Worm (Caenorhabditis elegans) whole organism, L4/young adult: Measurements from ENCODE around the gene ZK792.5.

ENCODE experiments used
- W03F9.2 ChIP-seq: fragments of 150-350 bp; optimal IDR thresholded peaks from 2 replicates; lab custom pipeline; 2014; ENCODE audit warnings: missing biosample characterization, missing genetic modification characterization
- dao-5 ChIP-seq: sonication (generic microtip); optimal IDR thresholded peaks from 2 replicates; lab custom pipeline; 2016; ENCODE audit warnings: missing genotype, missing genetic modification characterization, moderate library complexity, missing compliant biosample characterization
- him-1 ChIP-seq: sonication (generic microtip); optimal IDR thresholded peaks from 2 replicates; lab custom pipeline; 2016; ENCODE audit warnings: missing genotype, missing genetic modification reagents, missing genetic modification characterization, missing compliant biosample characterization

ZK792.5 gene

ce11 chrIV:11688018-11688417 is at the start of gene ZK792.5:
ZK792.5 (minus strand) TSS chrIV:11688118.
- no peak for TF ChIP-seq him-1 (tag; lab: Kevin White, UChicago)
- no peak for TF ChIP-seq dao-5 (tag; lab: Kevin White, UChicago)
- TF ChIP-seq W03F9.2 (tag; lab: Kevin White, UChicago): no peak

- no peak for TF ChIP-seq W03F9.2 (tag; lab: Kevin White, UChicago)
- TF ChIP-seq him-1 (tag; lab: Kevin White, UChicago): no peak
- TF ChIP-seq dao-5 (tag; lab: Kevin White, UChicago): no peak
Observed at ce11 chrIV:11737269-11737668, 49.4 kb upstream of the ZK792.5 start, which contains the start of gene K01A6.8. K01A6.8 (minus strand) TSS chrIV:11737369.

ce11 chrIV:11735025-11735424 is 47.1 kb upstream of the ZK792.5 start, which contains the start of gene K01A6.6:
K01A6.6 (plus strand) TSS chrIV:11735325.
- TF ChIP-seq dao-5 (tag; lab: Kevin White, UChicago) (no peak), W03F9.2 (tag; lab: Kevin White, UChicago) (no peak), him-1 (tag; lab: Kevin White, UChicago) (no peak)

ce11 chrIV:11723255-11723654 is 35.3 kb upstream of the ZK792.5 start:
- no peak for TF ChIP-seq him-1 (tag; lab: Kevin White, UChicago)
- no peak for TF ChIP-seq W03F9.2 (tag; lab: Kevin White, UChicago)
- TF ChIP-seq dao-5 (tag; lab: Kevin White, UChicago): no peak

ce11 chrIV:11721878-11722277 is 34.0 kb upstream of the ZK792.5 start:
- TF ChIP-seq him-1 (tag; lab: Kevin White, UChicago) (no peak), dao-5 (tag; lab: Kevin White, UChicago) (no peak), W03F9.2 (tag; lab: Kevin White, UChicago) (no peak)

- TF ChIP-seq W03F9.2 (tag; lab: Kevin White, UChicago) (no peak), dao-5 (tag; lab: Kevin White, UChicago) (no peak), him-1 (tag; lab: Kevin White, UChicago) (no peak)
Observed at ce11 chrIV:11718653-11719052, 30.7 kb upstream of the ZK792.5 start.

- TF ChIP-seq dao-5 (tag; lab: Kevin White, UChicago) (no peak), him-1 (tag; lab: Kevin White, UChicago) (no peak), W03F9.2 (tag; lab: Kevin White, UChicago) (no peak)
Observed at ce11 chrIV:11717094-11717876, 29.4 kb upstream of the ZK792.5 start.

- TF ChIP-seq W03F9.2 (tag; lab: Kevin White, UChicago): no peak
- TF ChIP-seq him-1 (tag; lab: Kevin White, UChicago): no peak
- no peak for TF ChIP-seq dao-5 (tag; lab: Kevin White, UChicago)
Observed at ce11 chrIV:11716414-11716813, 28.5 kb upstream of the ZK792.5 start.

ce11 chrIV:11714739-11715138 is 26.8 kb upstream of the ZK792.5 start, which contains the start of gene magi-1:
magi-1 (plus strand) TSS chrIV:11715039.
- TF ChIP-seq W03F9.2 (tag; lab: Kevin White, UChicago) (no peak), dao-5 (tag; lab: Kevin White, UChicago) (no peak), him-1 (tag; lab: Kevin White, UChicago) (no peak)

ce11 chrIV:11713289-11713688 is 25.4 kb upstream of the ZK792.5 start:
- no peak for TF ChIP-seq dao-5 (tag; lab: Kevin White, UChicago)
- no peak for TF ChIP-seq him-1 (tag; lab: Kevin White, UChicago)
- TF ChIP-seq W03F9.2 (tag; lab: Kevin White, UChicago): no peak

- TF ChIP-seq him-1 (tag; lab: Kevin White, UChicago) (no peak), dao-5 (tag; lab: Kevin White, UChicago) (no peak), W03F9.2 (tag; lab: Kevin White, UChicago) (no peak)
Observed at ce11 chrIV:11710331-11710730, 22.4 kb upstream of the ZK792.5 start.

- TF ChIP-seq dao-5 (tag; lab: Kevin White, UChicago) (no peak), him-1 (tag; lab: Kevin White, UChicago) (no peak), W03F9.2 (tag; lab: Kevin White, UChicago) (no peak)
Observed at ce11 chrIV:11703685-11704296, 15.9 kb upstream of the ZK792.5 start, which contains the start of the genes T22B3.3 and alg-3. T22B3.3 (minus strand) TSS chrIV:11703785. alg-3 (plus strand) TSS chrIV:11704246.

- no peak for TF ChIP-seq W03F9.2 (tag; lab: Kevin White, UChicago)
Observed at ce11 chrIV:11701878-11702277, 14.0 kb upstream of the ZK792.5 start.
